Worm (Caenorhabditis elegans) whole organism, early embryonic: Measurements from ENCODE around the gene R10E4.7.

Experiments
- B0310.2 ChIP-seq: sonication (generic microtip); optimal IDR thresholded peaks from 2 replicates; lab custom pipeline; 2016; ENCODE audit warnings: mild to moderate bottlenecking, missing genetic modification characterization, missing compliant biosample characterization
- F13C5.2 ChIP-seq: sonication (generic microtip); optimal IDR thresholded peaks from 2 replicates; lab custom pipeline; 2017; ENCODE audit warnings: mild to moderate bottlenecking, missing genetic modification characterization, inconsistent platforms, missing compliant biosample characterization
- aly-1 ChIP-seq: sonication (generic microtip); optimal IDR thresholded peaks from 2 replicates; lab custom pipeline; 2016; ENCODE audit warnings: missing genetic modification characterization, missing compliant biosample characterization
- ama-1 ChIP-seq: fragments of 150-350 bp; optimal IDR thresholded peaks from 2 replicates; lab custom pipeline; 2014
- ceh-13 ChIP-seq: fragments of 200-800 bp; sonication (Bioruptor generic); optimal IDR thresholded peaks from 2 replicates; lab custom pipeline; 2018; ENCODE audit warnings: mild to moderate bottlenecking, missing genetic modification characterization, missing compliant biosample characterization
- ceh-36 ChIP-seq: sonication (generic microtip); optimal IDR thresholded peaks from 2 replicates; lab custom pipeline; 2016; ENCODE audit warnings: missing genetic modification characterization, inconsistent platforms, missing compliant biosample characterization
- ets-7 ChIP-seq: sonication (generic microtip); optimal IDR thresholded peaks from 2 replicates; lab custom pipeline; 2016; ENCODE audit warnings: missing genotype, missing genetic modification characterization, missing compliant biosample characterization
- flt-1 ChIP-seq: fragments of 200-800 bp; sonication (Bioruptor generic); IDR thresholded peaks from 2 replicates; pipeline ENCODE4 v1.3.6; 2022; ENCODE audit warnings: missing genetic modification characterization, missing compliant biosample characterization
- hmbx-1 ChIP-seq: sonication (generic microtip); optimal IDR thresholded peaks from 2 replicates; lab custom pipeline; 2016; ENCODE audit warnings: mild to moderate bottlenecking, missing genetic modification characterization, missing compliant biosample characterization
- hmg-4 ChIP-seq: fragments of 200-800 bp; sonication (Bioruptor generic); optimal IDR thresholded peaks from 2 replicates; lab custom pipeline; 2018; ENCODE audit warnings: mild to moderate bottlenecking, missing genetic modification characterization, missing compliant biosample characterization
- hnd-1 ChIP-seq: sonication (generic microtip); optimal IDR thresholded peaks from 2 replicates; lab custom pipeline; 2016; ENCODE audit warnings: missing genetic modification characterization, missing compliant biosample characterization
- pes-1 ChIP-seq: fragments of 200-800 bp; sonication (Bioruptor generic); IDR thresholded peaks from 2 replicates; pipeline ENCODE4 v1.3.6; 2022; ENCODE audit warnings: missing genetic modification reagents, missing genetic modification characterization, missing compliant biosample characterization
- scrt-1 ChIP-seq: fragments of 200-800 bp; sonication (Bioruptor generic); IDR thresholded peaks from 2 replicates; pipeline ENCODE4 v1.3.6; 2022; ENCODE audit warnings: missing genetic modification characterization, missing compliant biosample characterization
- sea-1 ChIP-seq: fragments of 200-800 bp; sonication (Bioruptor generic); conservative IDR thresholded peaks from 2 replicates; pipeline ENCODE4 v1.3.6; 2022; ENCODE audit warnings: missing genetic modification characterization, missing compliant biosample characterization
- tbx-11 ChIP-seq: fragments of 200-800 bp; sonication (Bioruptor generic); IDR thresholded peaks from 2 replicates; pipeline ENCODE4 v1.3.6; 2022; ENCODE audit warnings: missing genetic modification characterization, missing compliant biosample characterization
- tbx-37 ChIP-seq: fragments of 200-800 bp; sonication (Bioruptor generic); conservative IDR thresholded peaks from 2 replicates; pipeline ENCODE4 v1.3.6; 2022; ENCODE audit warnings: missing genetic modification reagents, missing genetic modification characterization, missing compliant biosample characterization
- tra-4 ChIP-seq: sonication (generic microtip); optimal IDR thresholded peaks from 2 replicates; lab custom pipeline; 2017; ENCODE audit warnings: missing genetic modification characterization, missing compliant biosample characterization

Gene R10E4.7

ce11 chrIII:4283175-4283574 lies 11.4 kb upstream of the R10E4.7 start:
- TF ChIP-seq ama-1 (lab: Kevin White, UChicago) (no peak), tra-4 (tag; lab: Kevin White, UChicago) (no peak), tbx-37 (GFP tag; lab: Robert Waterston, UW) (no peak), ceh-13 (no peak), hmbx-1 (no peak), sea-1 (GFP tag; lab: Robert Waterston, UW) (no peak), aly-1 (no peak), ceh-36 (tag; lab: Kevin White, UChicago) (no peak), flt-1 (GFP tag; lab: Robert Waterston, UW) (no peak), hnd-1 (tag; lab: Kevin White, UChicago) (no peak), tbx-11 (GFP tag; lab: Robert Waterston, UW) (no peak), F13C5.2 (tag; lab: Kevin White, UChicago) (no peak), scrt-1 (GFP tag; lab: Robert Waterston, UW) (no peak), B0310.2 (tag; lab: Kevin White, UChicago) (no peak), ets-7 (tag; lab: Kevin White, UChicago) (no peak)

- TF ChIP-seq ceh-13, result no peak
- TF ChIP-seq ama-1 (lab: Kevin White, UChicago), result no peak
- no peak for TF ChIP-seq ets-7 (tag; lab: Kevin White, UChicago)
- no peak for TF ChIP-seq tra-4 (tag; lab: Kevin White, UChicago)
- no peak for TF ChIP-seq sea-1 (GFP tag; lab: Robert Waterston, UW)
- no peak for TF ChIP-seq pes-1 (GFP tag; lab: Robert Waterston, UW)
- TF ChIP-seq F13C5.2 (tag; lab: Kevin White, UChicago), result no peak
- TF ChIP-seq B0310.2 (tag; lab: Kevin White, UChicago), result no peak
Observed at ce11 chrIII:4284732-4285165, 9.9 kb upstream of the R10E4.7 start.

- no peak for TF ChIP-seq hnd-1 (tag; lab: Kevin White, UChicago)
- TF ChIP-seq scrt-1 (GFP tag; lab: Robert Waterston, UW), result no peak
- no peak for TF ChIP-seq hmbx-1
- no peak for TF ChIP-seq F13C5.2 (tag; lab: Kevin White, UChicago)
- TF ChIP-seq hmg-4 (GFP tag; lab: Kevin White, UChicago), result no peak
- TF ChIP-seq tbx-37 (GFP tag; lab: Robert Waterston, UW), result no peak
- TF ChIP-seq sea-1 (GFP tag; lab: Robert Waterston, UW), result no peak
- TF ChIP-seq ama-1 (lab: Kevin White, UChicago), result no peak
Observed at ce11 chrIII:4287379-4287778, 7.2 kb upstream of the R10E4.7 start, which contains the start of gene R10E4.3. TSS of gene R10E4.3 (minus strand) at chrIII:4287479.

- no peak for TF ChIP-seq tbx-37 (GFP tag; lab: Robert Waterston, UW)
- TF ChIP-seq F13C5.2 (tag; lab: Kevin White, UChicago), result no peak
- no peak for TF ChIP-seq sea-1 (GFP tag; lab: Robert Waterston, UW)
- no peak for TF ChIP-seq pes-1 (GFP tag; lab: Robert Waterston, UW)
- no peak for TF ChIP-seq flt-1 (GFP tag; lab: Robert Waterston, UW)
- TF ChIP-seq tbx-11 (GFP tag; lab: Robert Waterston, UW), result no peak
- TF ChIP-seq ceh-36 (tag; lab: Kevin White, UChicago), result no peak
- no peak for TF ChIP-seq tra-4 (tag; lab: Kevin White, UChicago)
- no peak for TF ChIP-seq hmg-4 (GFP tag; lab: Kevin White, UChicago)
Observed at ce11 chrIII:4289952-4290351, 4.7 kb upstream of the R10E4.7 start.

- no peak for TF ChIP-seq B0310.2 (tag; lab: Kevin White, UChicago)
- TF ChIP-seq hmbx-1, result no peak
- TF ChIP-seq ets-7 (tag; lab: Kevin White, UChicago), result no peak
- TF ChIP-seq ama-1 (lab: Kevin White, UChicago), result no peak
- no peak for TF ChIP-seq sea-1 (GFP tag; lab: Robert Waterston, UW)
- TF ChIP-seq ceh-36 (tag; lab: Kevin White, UChicago), result no peak
- TF ChIP-seq tbx-11 (GFP tag; lab: Robert Waterston, UW), result no peak
- TF ChIP-seq tbx-37 (GFP tag; lab: Robert Waterston, UW), result no peak
- TF ChIP-seq scrt-1 (GFP tag; lab: Robert Waterston, UW), result no peak
- TF ChIP-seq flt-1 (GFP tag; lab: Robert Waterston, UW), result no peak
- TF ChIP-seq hnd-1 (tag; lab: Kevin White, UChicago), result no peak
- TF ChIP-seq ceh-13, result no peak
Observed at ce11 chrIII:4291216-4291691, 3.4 kb upstream of the R10E4.7 start, which contains the start of gene mcm-5. TSS of gene mcm-5 (minus strand) at chrIII:4291266.

- no peak for TF ChIP-seq flt-1 (GFP tag; lab: Robert Waterston, UW)
- no peak for TF ChIP-seq tbx-11 (GFP tag; lab: Robert Waterston, UW)
- no peak for TF ChIP-seq hmg-4 (GFP tag; lab: Kevin White, UChicago)
- TF ChIP-seq ceh-13, result no peak
- no peak for TF ChIP-seq B0310.2 (tag; lab: Kevin White, UChicago)
Observed at ce11 chrIII:4293108-4293507, 1.5 kb upstream of the R10E4.7 start, which contains the start of gene R10E4.6. TSS of gene R10E4.6 (plus strand) at chrIII:4293408.

- TF ChIP-seq tbx-37 (GFP tag; lab: Robert Waterston, UW) (no peak), pes-1 (GFP tag; lab: Robert Waterston, UW) (no peak), ets-7 (tag; lab: Kevin White, UChicago) (no peak), hnd-1 (tag; lab: Kevin White, UChicago) (no peak), hmg-4 (GFP tag; lab: Kevin White, UChicago) (no peak), scrt-1 (GFP tag; lab: Robert Waterston, UW) (no peak), ceh-13 (no peak)
Observed at ce11 chrIII:4300989-4301498, 6.4 kb downstream of the R10E4.7 start, which contains the start of gene R10E4.11. TSS of gene R10E4.11 (minus strand) at chrIII:4301039.
